Fruit fly (Drosophila melanogaster): ENCODE measurements around the gene ko.
A peak's percentile ranks its signal among the peaks of the same experiment; 100 is the strongest.

The ko gene

dm6 chr3L:21056792-21057567 is 74.0 kb downstream of the ko start (continued):
- TF ChIP-seq CG15269 (tag; optimal IDR thresholded peaks at IDR 0.05) (peak; percentile 7), sug (tag; optimal IDR thresholded peaks at IDR 0.05) (peak; percentile 16), pros (GFP tag; optimal IDR thresholded peaks at IDR 0.05) (peak; percentile 74), CG8388 (GFP tag; optimal IDR thresholded peaks at IDR 0.05) (peak; percentile 3), CG12155 (GFP tag; optimal IDR thresholded peaks at IDR 0.05) (peak; percentile 8), zen (tag; optimal IDR thresholded peaks at IDR 0.05) (peak; percentile 45), kay (GFP tag; optimal IDR thresholded peaks at IDR 0.05) (peak; percentile 66), Spps (tag; optimal IDR thresholded peaks at IDR 0.05) (no peak), CG13894 (tag; optimal IDR thresholded peaks at IDR 0.05) (peak; percentile 33), CG14441 (GFP tag; IDR thresholded peaks at IDR 0.05) (peak; percentile 27; the same call in 1 of the 2 replicates), CG12391 (tag; optimal IDR thresholded peaks at IDR 0.05) (peak; percentile 31), CG2678 (tag; optimal IDR thresholded peaks at IDR 0.05) (peak; percentile 47), CoRest (tag; optimal IDR thresholded peaks at IDR 0.05) (peak; percentile 55), chinmo (GFP tag; IDR thresholded peaks at IDR 0.05; ENCODE audit: partially characterized antibody) (peak; percentile 91; the same call in 3 of the 4 replicates), pzg (GFP tag; optimal IDR thresholded peaks at IDR 0.05) (no peak), grn (GFP tag; optimal IDR thresholded peaks at IDR 0.05) (no peak), CG6689 (GFP tag; IDR thresholded peaks at IDR 0.05) (peak; percentile 26; the same call in 1 of the 2 replicates), CG10366 (GFP tag; IDR thresholded peaks at IDR 0.05) (peak; percentile 15; the same call in 1 of the 2 replicates), Xbp1 (GFP tag; optimal IDR thresholded peaks at IDR 0.05) (peak; percentile 29), ttk (GFP tag; IDR thresholded peaks at IDR 0.05) (0 out of 2 replicates have a peak, but pooled peaks have one; percentile 18), CG31441 (GFP tag; IDR thresholded peaks at IDR 0.05) (0 out of 2 replicates have a peak, but pooled peaks have one; percentile 23), CG11456 (GFP tag; IDR thresholded peaks at IDR 0.05) (no peak), CG13296 (GFP tag; optimal IDR thresholded peaks at IDR 0.05) (no peak), ind (GFP tag; optimal IDR thresholded peaks at IDR 0.05) (peak; percentile 2), CG18619 (GFP tag; optimal IDR thresholded peaks at IDR 0.05) (peak; percentile 39), dmrt11E (tag; optimal IDR thresholded peaks at IDR 0.05) (no peak), sens (GFP tag) (peak; percentile 76), org-1 (GFP tag; optimal IDR thresholded peaks at IDR 0.05) (no peak), Ptx1 (GFP tag; IDR thresholded peaks at IDR 0.05) (peak; percentile 16; the same call in 1 of the 2 replicates), dpn (GFP tag; optimal IDR thresholded peaks at IDR 0.05) (peak in 1 of 2 experiments; percentile 11), Asciz (GFP tag; optimal IDR thresholded peaks at IDR 0.05) (no peak), Ada2b (GFP tag; IDR thresholded peaks at IDR 0.05) (no peak; the same call in 1 of the 2 replicates), Mrtf (GFP tag; IDR thresholded peaks at IDR 0.05) (0 out of 3 replicates have a peak, but pooled peaks have one; percentile 4), D19A (tag; optimal IDR thresholded peaks at IDR 0.05) (peak; percentile 50), CG6654 (GFP tag; optimal IDR thresholded peaks at IDR 0.05) (no peak), CG12769 (tag; optimal IDR thresholded peaks at IDR 0.05) (peak; percentile 80), Rfx (GFP tag; IDR thresholded peaks at IDR 0.05) (peak; percentile 35; the same call in 1 of the 2 replicates), CG9437 (GFP tag; optimal IDR thresholded peaks at IDR 0.05) (peak; percentile 30), br (optimal IDR thresholded peaks at IDR 0.05) (no peak), Optix (GFP tag; IDR thresholded peaks at IDR 0.05) (0 out of 3 replicates have a peak, but pooled peaks have one; percentile 25), sr (GFP tag; IDR thresholded peaks at IDR 0.05) (0 out of 3 replicates have a peak, but pooled peaks have one; percentile 46), odd (GFP tag; optimal IDR thresholded peaks at IDR 0.05) (peak; percentile 34), HHEX (GFP tag; optimal IDR thresholded peaks at IDR 0.05) (no peak), pan (optimal IDR thresholded peaks at IDR 0.05) (no peak), pan (GFP tag; optimal IDR thresholded peaks at IDR 0.05 in 1 of 2, IDR thresholded peaks at IDR 0.05 in 1 of 2) (no peak), CG1233 (GFP tag; optimal IDR thresholded peaks at IDR 0.05) (peak; percentile 5), CG7357 (GFP tag; IDR thresholded peaks at IDR 0.05) (no peak), Xrp1 (GFP tag; IDR thresholded peaks at IDR 0.05) (peak; percentile 25; the same call in 1 of the 2 replicates), E2f1 (GFP tag; IDR thresholded peaks at IDR 0.05) (0 out of 2 replicates have a peak, but pooled peaks have one; percentile 15)
